Fruit fly (Drosophila melanogaster): ENCODE data around the gene CG3402.

The CG3402 gene

DNA sequence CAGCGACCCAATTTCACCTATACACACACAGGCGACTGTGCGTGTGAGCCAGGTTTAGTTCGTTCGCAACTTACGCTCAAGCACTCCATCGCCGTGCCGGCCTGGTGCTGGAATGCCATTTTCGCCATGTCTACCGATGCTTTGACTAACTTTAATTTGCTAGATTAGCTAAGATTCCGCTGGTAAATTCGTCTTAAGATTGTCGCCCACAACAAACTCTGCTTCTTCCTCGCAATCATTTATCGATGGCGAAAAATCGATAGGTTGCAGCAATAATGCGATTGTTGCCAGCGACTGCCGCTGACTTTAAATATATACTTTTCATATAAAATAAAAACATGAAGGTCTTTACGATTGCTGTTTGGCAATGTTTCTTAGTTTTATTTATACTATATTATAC, at the start of gene CG3402:
Gene CG3402 (minus strand): TSS at position 245 of the 400 bp plus-strand sequence.
- TF ChIP-seq usp (GFP tag; optimal IDR thresholded peaks at IDR 0.05) = no peak
- no peak for TF ChIP-seq pan (optimal IDR thresholded peaks at IDR 0.05)
- TF ChIP-seq Dll (optimal IDR thresholded peaks at IDR 0.05) = no peak
- TF ChIP-seq EcR (GFP tag; optimal IDR thresholded peaks at IDR 0.05) = no peak
- TF ChIP-seq psq (optimal IDR thresholded peaks at IDR 0.05) = no peak
- TF ChIP-seq CG8478 (optimal IDR thresholded peaks at IDR 0.05) = no peak

- no peak for TF ChIP-seq psq (optimal IDR thresholded peaks at IDR 0.05)
- no peak for TF ChIP-seq EcR (GFP tag; optimal IDR thresholded peaks at IDR 0.05)
- no peak for TF ChIP-seq Dll (optimal IDR thresholded peaks at IDR 0.05)
- no peak for TF ChIP-seq usp (GFP tag; optimal IDR thresholded peaks at IDR 0.05)
- no peak for TF ChIP-seq CG8478 (optimal IDR thresholded peaks at IDR 0.05)
- no peak for TF ChIP-seq pan (optimal IDR thresholded peaks at IDR 0.05)
Observed at dm6 chr3L:701798-702635, 49.3 kb upstream of the CG3402 start.

dm6 chr3L:700160-700917, 47.7 kb upstream of the CG3402 start:
- TF ChIP-seq Dll (optimal IDR thresholded peaks at IDR 0.05) (no peak), CG8478 (optimal IDR thresholded peaks at IDR 0.05) (no peak), EcR (GFP tag; optimal IDR thresholded peaks at IDR 0.05) (no peak), pan (optimal IDR thresholded peaks at IDR 0.05) (no peak), psq (optimal IDR thresholded peaks at IDR 0.05) (no peak), usp (GFP tag; optimal IDR thresholded peaks at IDR 0.05) (no peak)

DNA sequence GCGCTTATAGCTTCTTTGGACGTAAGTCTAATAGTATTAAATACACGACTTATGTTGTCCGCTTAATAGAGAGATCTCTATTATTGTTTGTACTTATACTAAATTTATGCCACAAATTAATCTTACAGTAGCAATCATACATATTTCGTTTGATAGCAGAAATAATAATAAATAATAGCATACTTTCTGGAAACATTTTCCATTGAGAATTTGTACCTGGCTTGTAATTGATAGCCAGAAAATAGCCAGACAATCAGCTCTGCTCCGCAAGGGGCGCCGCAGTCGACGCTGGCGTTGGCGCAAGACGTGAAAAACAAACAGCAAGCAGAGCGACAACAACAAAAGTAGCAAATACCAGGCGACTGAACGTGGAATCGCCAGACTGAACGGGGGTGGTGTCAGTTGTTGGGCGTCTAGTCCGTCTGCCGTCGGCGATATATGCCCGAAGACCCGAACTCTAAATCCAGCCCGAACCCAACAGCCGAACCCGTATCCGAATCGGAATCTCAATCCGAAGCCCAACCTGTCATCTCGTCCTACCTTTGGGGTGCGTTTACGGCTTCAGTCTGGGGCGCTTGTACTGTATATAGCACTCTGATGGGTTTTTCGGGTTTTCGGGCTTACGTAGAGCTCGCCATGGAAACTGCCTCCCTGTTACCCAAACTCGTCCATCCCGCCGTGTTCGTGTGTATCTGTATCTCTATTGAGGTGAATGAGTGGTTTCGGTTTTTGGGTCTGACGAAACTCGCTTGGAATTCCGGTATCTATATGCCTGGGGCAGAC, 46.9 kb upstream of the CG3402 start:
- TF ChIP-seq CG8478 (optimal IDR thresholded peaks at IDR 0.05) (no peak), usp (GFP tag; optimal IDR thresholded peaks at IDR 0.05) (no peak)

dm6 chr3L:698748-699367, 46.2 kb upstream of the CG3402 start, which contains the start of gene CG13894:
TSS of gene CG13894 (minus strand) at chr3L:699144.
- TF ChIP-seq usp (GFP tag; optimal IDR thresholded peaks at IDR 0.05) = no peak
- TF ChIP-seq CG8478 (optimal IDR thresholded peaks at IDR 0.05) = no peak
- no peak for TF ChIP-seq psq (optimal IDR thresholded peaks at IDR 0.05)
- TF ChIP-seq pan (optimal IDR thresholded peaks at IDR 0.05) = no peak
- TF ChIP-seq EcR (GFP tag; optimal IDR thresholded peaks at IDR 0.05) = no peak

DNA sequence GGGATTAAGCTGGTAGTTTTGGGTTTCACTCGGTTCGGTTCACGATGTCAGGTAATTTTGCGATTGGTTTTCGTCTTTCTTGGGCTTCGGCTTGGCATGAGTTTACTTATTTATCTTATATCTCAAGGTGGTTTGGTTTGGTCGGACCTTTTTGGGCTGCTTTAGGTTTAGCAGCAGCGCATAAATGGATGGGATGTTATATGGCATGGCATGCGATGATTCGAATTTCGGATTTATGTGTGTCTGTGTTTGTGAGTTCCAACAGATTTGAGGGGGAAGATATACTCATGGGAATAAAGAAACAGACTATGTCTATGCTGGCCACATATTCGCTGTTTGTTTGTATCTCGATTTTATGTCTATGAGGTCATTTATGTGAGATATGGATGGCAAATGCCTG, 45.0 kb upstream of the CG3402 start:
- TF ChIP-seq psq (optimal IDR thresholded peaks at IDR 0.05) (no peak), pan (optimal IDR thresholded peaks at IDR 0.05) (no peak), Dll (optimal IDR thresholded peaks at IDR 0.05) (no peak), EcR (GFP tag; optimal IDR thresholded peaks at IDR 0.05) (no peak), usp (GFP tag; optimal IDR thresholded peaks at IDR 0.05) (no peak), CG8478 (optimal IDR thresholded peaks at IDR 0.05) (no peak)

dm6 chr3L:697055-697427, 44.4 kb upstream of the CG3402 start:
- no peak for TF ChIP-seq CG8478 (optimal IDR thresholded peaks at IDR 0.05)
- no peak for TF ChIP-seq pan (optimal IDR thresholded peaks at IDR 0.05)
- no peak for TF ChIP-seq usp (GFP tag; optimal IDR thresholded peaks at IDR 0.05)
- TF ChIP-seq psq (optimal IDR thresholded peaks at IDR 0.05) = no peak
- TF ChIP-seq EcR (GFP tag; optimal IDR thresholded peaks at IDR 0.05) = no peak
- no peak for TF ChIP-seq Dll (optimal IDR thresholded peaks at IDR 0.05)

DNA sequence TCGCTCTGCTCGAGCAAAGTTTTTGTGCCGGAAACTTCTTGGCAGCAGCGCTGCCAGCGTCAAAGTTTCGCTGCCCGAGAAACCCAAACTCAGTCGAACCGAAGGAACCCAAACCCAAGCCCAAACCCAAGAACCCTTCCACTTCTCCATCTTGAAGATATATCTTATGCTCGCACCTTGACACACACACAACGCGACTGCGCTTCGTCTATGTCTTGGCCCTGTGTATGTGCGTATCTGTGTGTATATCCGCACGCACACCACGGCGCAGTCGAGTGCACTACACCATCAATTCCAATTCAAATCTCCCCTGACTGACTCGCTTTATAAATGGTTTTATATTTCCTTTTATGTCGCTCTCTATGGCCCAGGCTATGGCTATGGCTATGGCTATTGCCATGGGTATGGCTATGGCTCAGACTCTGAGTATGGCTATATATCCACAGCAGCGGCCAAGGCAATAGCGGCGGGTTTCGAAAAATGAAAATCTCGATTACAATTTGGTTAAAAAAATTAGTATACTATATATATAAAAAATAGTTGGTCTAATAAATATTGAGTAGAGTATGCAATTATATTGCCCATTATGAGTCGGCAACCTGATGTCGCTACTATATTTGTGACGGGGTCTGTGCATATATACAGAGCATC, 43.8 kb upstream of the CG3402 start:
- TF ChIP-seq Dll (optimal IDR thresholded peaks at IDR 0.05) = no peak
- no peak for TF ChIP-seq usp (GFP tag; optimal IDR thresholded peaks at IDR 0.05)
- TF ChIP-seq psq (optimal IDR thresholded peaks at IDR 0.05) = no peak
- no peak for TF ChIP-seq CG8478 (optimal IDR thresholded peaks at IDR 0.05)
- no peak for TF ChIP-seq pan (optimal IDR thresholded peaks at IDR 0.05)
- no peak for TF ChIP-seq EcR (GFP tag; optimal IDR thresholded peaks at IDR 0.05)

DNA sequence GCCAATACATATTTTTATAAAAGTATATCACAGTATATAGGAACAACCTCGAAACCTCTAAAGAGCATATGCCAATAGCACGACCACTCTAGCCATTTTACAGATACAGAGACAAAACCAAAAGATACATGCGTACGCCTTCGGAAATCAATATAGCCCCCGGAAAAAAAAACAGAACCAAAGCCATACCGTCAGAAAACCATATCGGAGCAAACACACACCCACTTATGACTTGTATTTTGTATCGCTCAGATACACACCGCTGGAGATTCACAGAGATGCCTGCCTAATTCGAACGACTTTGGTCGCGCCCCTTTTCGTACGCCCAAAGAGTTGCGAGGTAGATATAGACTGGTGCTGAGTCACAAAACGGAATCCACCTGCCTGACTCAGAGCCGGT, 42.8 kb upstream of the CG3402 start:
- TF ChIP-seq pan (optimal IDR thresholded peaks at IDR 0.05) = no peak
- TF ChIP-seq CG8478 (optimal IDR thresholded peaks at IDR 0.05) = no peak
- TF ChIP-seq usp (GFP tag; optimal IDR thresholded peaks at IDR 0.05) = no peak
- no peak for TF ChIP-seq EcR (GFP tag; optimal IDR thresholded peaks at IDR 0.05)
- no peak for TF ChIP-seq Dll (optimal IDR thresholded peaks at IDR 0.05)
- no peak for TF ChIP-seq psq (optimal IDR thresholded peaks at IDR 0.05)

DNA sequence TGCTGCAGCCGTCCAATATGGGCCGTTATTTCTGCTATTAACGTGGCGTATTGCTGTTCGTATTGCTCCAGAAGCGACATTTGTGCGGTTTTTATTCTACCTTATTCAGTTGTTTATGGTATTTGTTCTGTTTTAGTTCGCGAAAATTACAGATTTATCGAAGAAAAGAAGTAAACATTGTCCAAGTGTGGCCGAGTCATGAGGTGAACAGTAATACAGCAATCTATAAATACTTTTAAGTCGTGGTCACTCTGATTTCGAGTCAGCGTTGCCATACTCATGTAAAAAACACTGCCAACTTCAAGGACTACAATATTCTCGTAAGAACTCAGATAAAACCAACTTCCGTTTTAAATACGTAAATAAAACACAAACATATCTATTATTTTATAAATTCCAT, 40.0 kb upstream of the CG3402 start, which contains the start of gene Vti1a:
Gene Vti1a (minus strand): TSS at position 221 of the 400 bp plus-strand sequence.
- TF ChIP-seq EcR (GFP tag; optimal IDR thresholded peaks at IDR 0.05) = no peak
- no peak for TF ChIP-seq psq (optimal IDR thresholded peaks at IDR 0.05)
- TF ChIP-seq pan (optimal IDR thresholded peaks at IDR 0.05) = no peak
- no peak for TF ChIP-seq Dll (optimal IDR thresholded peaks at IDR 0.05)
- TF ChIP-seq CG8478 (optimal IDR thresholded peaks at IDR 0.05) = no peak
